Fruit fly (Drosophila melanogaster): ENCODE data around the gene Iml1.
A peak's percentile ranks its signal among the peaks of the same experiment; 100 is the strongest.

The Iml1 gene

dm6 chr3L:1488592-1489183, 45.1 kb downstream of the Iml1 start (continued):
- TF ChIP-seq vnd (GFP tag; IDR thresholded peaks at IDR 0.05; ENCODE audit: partially characterized antibody) (peak; percentile 66), CG12659 (GFP tag; optimal IDR thresholded peaks at IDR 0.05) (no peak), CG31224 (GFP tag; IDR thresholded peaks at IDR 0.05) (no peak), Chrac-16 (GFP tag; optimal IDR thresholded peaks at IDR 0.05) (no peak), p53 (GFP tag; optimal IDR thresholded peaks at IDR 0.05) (no peak), CG12155 (GFP tag; optimal IDR thresholded peaks at IDR 0.05) (no peak), hth (optimal IDR thresholded peaks at IDR 0.05) (no peak), twi (tag; optimal IDR thresholded peaks at IDR 0.05) (no peak), E2f1 (GFP tag; IDR thresholded peaks at IDR 0.05) (no peak), CG12236 (GFP tag; optimal IDR thresholded peaks at IDR 0.05) (no peak), nau (GFP tag; optimal IDR thresholded peaks at IDR 0.05) (no peak), BtbVII (GFP tag; optimal IDR thresholded peaks at IDR 0.05) (no peak), CG2120 (GFP tag; optimal IDR thresholded peaks at IDR 0.05) (peak; percentile 1), CG31388 (GFP tag; optimal IDR thresholded peaks at IDR 0.05) (no peak), Rx (GFP tag; IDR thresholded peaks at IDR 0.05) (no peak), CG6689 (GFP tag; IDR thresholded peaks at IDR 0.05) (no peak), CG7839 (tag; optimal IDR thresholded peaks at IDR 0.05) (no peak), al (GFP tag; IDR thresholded peaks at IDR 0.05) (no peak), CG11456 (GFP tag; IDR thresholded peaks at IDR 0.05) (no peak), grau (tag; optimal IDR thresholded peaks at IDR 0.05) (no peak), CG3407 (GFP tag; optimal IDR thresholded peaks at IDR 0.05) (no peak), CG33213 (GFP tag; optimal IDR thresholded peaks at IDR 0.05) (no peak), Awh (GFP tag; IDR thresholded peaks at IDR 0.05) (no peak), HmgZ (tag; optimal IDR thresholded peaks at IDR 0.05) (no peak), CG11247 (GFP tag; IDR thresholded peaks at IDR 0.05) (no peak), CG1792 (GFP tag; optimal IDR thresholded peaks at IDR 0.05) (no peak), CG4820 (GFP tag; optimal IDR thresholded peaks at IDR 0.05) (no peak), jumu (GFP tag; optimal IDR thresholded peaks at IDR 0.05) (no peak), fd96Cb (tag; optimal IDR thresholded peaks at IDR 0.05) (no peak), CG32772 (GFP tag; IDR thresholded peaks at IDR 0.05) (no peak), CrebB (tag; optimal IDR thresholded peaks at IDR 0.05) (no peak), CG1647 (GFP tag; optimal IDR thresholded peaks at IDR 0.05) (no peak), Adf1 (GFP tag; IDR thresholded peaks at IDR 0.05) (peak; percentile 13; the same call in 1 of the 2 replicates), dan (GFP tag; IDR thresholded peaks at IDR 0.05) (no peak), aop (GFP tag; IDR thresholded peaks at IDR 0.05) (no peak), Dref (GFP tag; IDR thresholded peaks at IDR 0.05) (no peak), Nf-YA (GFP tag; IDR thresholded peaks at IDR 0.05) (0 out of 2 replicates have a peak, but pooled peaks have one; percentile 23), Bteb2 (GFP tag; optimal IDR thresholded peaks at IDR 0.05) (no peak), Bdp1 (GFP tag; optimal IDR thresholded peaks at IDR 0.05) (peak; percentile 99), CG4360 (GFP tag; IDR thresholded peaks at IDR 0.05) (no peak), E2f2 (GFP tag; IDR thresholded peaks at IDR 0.05) (no peak), pho (GFP tag; optimal IDR thresholded peaks at IDR 0.05) (no peak), CG4707 (GFP tag; optimal IDR thresholded peaks at IDR 0.05) (peak; percentile 95), B-H1 (GFP tag; IDR thresholded peaks at IDR 0.05) (no peak; the same call in 2 of the 3 replicates), pum (GFP tag; optimal IDR thresholded peaks at IDR 0.05) (no peak), CG11723 (GFP tag; optimal IDR thresholded peaks at IDR 0.05) (no peak), YL-1 (GFP tag; optimal IDR thresholded peaks at IDR 0.05) (no peak), CG5180 (GFP tag; optimal IDR thresholded peaks at IDR 0.05) (no peak), CG4617 (GFP tag; optimal IDR thresholded peaks at IDR 0.05; ENCODE audit: borderline replicate concordance) (no peak), CG6254 (GFP tag; optimal IDR thresholded peaks at IDR 0.05) (no peak), PHDP (tag; optimal IDR thresholded peaks at IDR 0.05) (peak; percentile 14), dm (GFP tag; optimal IDR thresholded peaks at IDR 0.05) (no peak)

Measured in whole organism, embryonic.